Fruit fly (Drosophila melanogaster) whole organism, embryonic: ENCODE measurements around the gene wb.

Source experiments
- ATbp ChIP-seq: fragments of 200-800 bp; sonication (Bioruptor generic); optimal IDR thresholded peaks from 2 replicates; lab custom pipeline; 2017; ENCODE audit warnings: missing biosample characterization, mild to moderate bottlenecking, missing genetic modification characterization, missing genetic modification reagents
- Abd-B ChIP-seq: fragments of 200-800 bp; sonication (Bioruptor generic); optimal IDR thresholded peaks from 2 replicates; lab custom pipeline; 2018; ENCODE audit warnings: missing biosample characterization, mild to moderate bottlenecking, missing genetic modification characterization, moderate library complexity
- Asciz ChIP-seq: fragments of 200-800 bp; sonication (Bioruptor generic); optimal IDR thresholded peaks from 2 replicates; lab custom pipeline; 2017; ENCODE audit warnings: missing biosample characterization, mild to moderate bottlenecking, missing genetic modification characterization, missing genetic modification reagents
- CG10147 ChIP-seq: fragments of 200-800 bp; sonication (Bioruptor generic); optimal IDR thresholded peaks from 2 replicates; lab custom pipeline; 2019; ENCODE audit warnings: missing biosample characterization, mild to moderate bottlenecking, missing genetic modification characterization, moderate library complexity
- CG10654 ChIP-seq: fragments of 200-800 bp; sonication (Bioruptor generic); optimal IDR thresholded peaks from 2 replicates; lab custom pipeline; 2016; ENCODE audit warnings: missing biosample characterization, missing genetic modification characterization
- CG11504 ChIP-seq: fragments of 200-800 bp; sonication (Bioruptor generic); optimal IDR thresholded peaks from 3 replicates; lab custom pipeline; 2019; ENCODE audit warnings: missing biosample characterization, mild to moderate bottlenecking, missing genetic modification characterization, moderate library complexity
- CG11723 ChIP-seq: fragments of 200-800 bp; sonication (Bioruptor generic); optimal IDR thresholded peaks from 2 replicates; lab custom pipeline; 2017; ENCODE audit warnings: missing biosample characterization, mild to moderate bottlenecking, missing genetic modification characterization
- CG1233 ChIP-seq: fragments of 200-800 bp; sonication (Bioruptor generic); optimal IDR thresholded peaks from 4 replicates; lab custom pipeline; 2018; ENCODE audit warnings: missing biosample characterization, mild to moderate bottlenecking, missing genetic modification characterization
- CG13424 ChIP-seq: fragments of 200-800 bp; sonication (Bioruptor generic); optimal IDR thresholded peaks from 2 replicates; lab custom pipeline; 2019; ENCODE audit warnings: missing biosample characterization, mild to moderate bottlenecking, missing genetic modification characterization, moderate library complexity
- CG14965 ChIP-seq: fragments of 200-800 bp; sonication (Bioruptor generic); optimal IDR thresholded peaks from 2 replicates; lab custom pipeline; 2016; ENCODE audit warnings: missing biosample characterization, missing genetic modification characterization, borderline replicate concordance
- CG1602 ChIP-seq: fragments of 200-800 bp; sonication (Bioruptor generic); optimal IDR thresholded peaks from 3 replicates; lab custom pipeline; 2016; ENCODE audit warnings: missing biosample characterization, missing genetic modification characterization
- CG17829 ChIP-seq: fragments of 200-800 bp; optimal IDR thresholded peaks from 2 replicates; lab custom pipeline; 2019; ENCODE audit warnings: missing biosample characterization, mild to moderate bottlenecking, missing genetic modification characterization, moderate library complexity
- CG18764 ChIP-seq: fragments of 200-800 bp; sonication (Bioruptor generic); optimal IDR thresholded peaks from 3 replicates; lab custom pipeline; 2016; ENCODE audit warnings: missing biosample characterization, missing genetic modification characterization
- CG2678 ChIP-seq: fragments of 200-800 bp; sonication (Bioruptor generic); optimal IDR thresholded peaks from 3 replicates; lab custom pipeline; 2019; ENCODE audit warnings: missing biosample characterization, mild to moderate bottlenecking, missing genetic modification characterization, moderate library complexity
- CG30403 ChIP-seq: fragments of 200-800 bp; sonication (Bioruptor generic); optimal IDR thresholded peaks from 3 replicates; lab custom pipeline; 2016; ENCODE audit warnings: missing biosample characterization, missing genetic modification characterization
- CG3163 ChIP-seq: fragments of 200-800 bp; sonication (Bioruptor generic); optimal IDR thresholded peaks from 3 replicates; lab custom pipeline; 2016; ENCODE audit warnings: missing biosample characterization, missing genetic modification characterization
- CG4424 ChIP-seq: fragments of 200-800 bp; sonication (Bioruptor generic); optimal IDR thresholded peaks from 3 replicates; lab custom pipeline; 2016; ENCODE audit warnings: missing biosample characterization, missing genetic modification characterization
- CG6689 ChIP-seq: fragments of 200-800 bp; sonication (Bioruptor generic); IDR thresholded peaks from 2 replicates; pipeline ENCODE4 v1.3.6; 2022; ENCODE audit warnings: missing biosample characterization, missing genetic modification characterization
- CG7372 ChIP-seq: fragments of 200-800 bp; sonication (Bioruptor generic); IDR thresholded peaks from 2 replicates; pipeline ENCODE4 v1.3.6; 2022; ENCODE audit warnings: missing biosample characterization, missing genetic modification characterization
- CG7786 ChIP-seq: fragments of 200-800 bp; sonication (Bioruptor generic); optimal IDR thresholded peaks from 2 replicates; lab custom pipeline; 2016; ENCODE audit warnings: missing biosample characterization, missing genetic modification characterization
- CG7839 ChIP-seq: fragments of 200-800 bp; sonication (Bioruptor generic); optimal IDR thresholded peaks from 3 replicates; lab custom pipeline; 2018; ENCODE audit warnings: missing biosample characterization, mild to moderate bottlenecking, missing genetic modification characterization, moderate library complexity
- CG8290 ChIP-seq, 3 experiments: fragments of 200-800 bp; sonication (Bioruptor generic); optimal IDR thresholded peaks; 2 replicates each; lab custom pipeline; 2016 to 2019; ENCODE audit warnings: missing biosample characterization in 3 of 3, missing genetic modification characterization in 3 of 3, mild to moderate bottlenecking in 2 of 3, moderate library complexity in 1 of 3
- CG8924 ChIP-seq: fragments of 200-800 bp; optimal IDR thresholded peaks from 3 replicates; lab custom pipeline; 2019; ENCODE audit warnings: missing biosample characterization, mild to moderate bottlenecking, missing genetic modification characterization, moderate library complexity
- CG9817 ChIP-seq: fragments of 200-800 bp; sonication (Bioruptor generic); optimal IDR thresholded peaks from 2 replicates; lab custom pipeline; 2018; ENCODE audit warnings: missing biosample characterization, mild to moderate bottlenecking, missing genetic modification characterization, moderate library complexity
- CoRest ChIP-seq: fragments of 200-800 bp; sonication (Bioruptor generic); optimal IDR thresholded peaks from 3 replicates; lab custom pipeline; 2018; ENCODE audit warnings: missing biosample characterization, mild to moderate bottlenecking, missing genetic modification characterization, moderate library complexity
- Drgx ChIP-seq: fragments of 200-800 bp; sonication (Bioruptor generic); IDR thresholded peaks from 2 replicates; pipeline ENCODE4 v1.3.6; 2022; ENCODE audit warnings: missing biosample characterization, missing genetic modification characterization
- Fer3 ChIP-seq: fragments of 200-800 bp; sonication (Bioruptor generic); optimal IDR thresholded peaks from 2 replicates; lab custom pipeline; 2018; ENCODE audit warnings: missing biosample characterization, mild to moderate bottlenecking, missing genetic modification characterization, moderate library complexity
- HLH3B ChIP-seq: fragments of 200-800 bp; sonication (Bioruptor generic); IDR thresholded peaks from 2 replicates; pipeline ENCODE4 v1.3.6; 2022; ENCODE audit warnings: missing biosample characterization, missing genetic modification characterization
- HmgZ ChIP-seq: fragments of 200-800 bp; sonication (Bioruptor generic); optimal IDR thresholded peaks from 2 replicates; lab custom pipeline; 2018; ENCODE audit warnings: missing biosample characterization, mild to moderate bottlenecking, missing genetic modification characterization
- Hr51 ChIP-seq, 2 experiments: fragments of 200-800 bp; sonication (Bioruptor generic); optimal IDR thresholded peaks; 2 replicates in 1 of 2; 3 replicates in 1 of 2; lab custom pipeline; 2016 to 2018; ENCODE audit warnings: missing biosample characterization in 2 of 2, missing genetic modification characterization in 2 of 2, mild to moderate bottlenecking in 1 of 2, moderate library complexity in 1 of 2
- Oli ChIP-seq: fragments of 200-800 bp; sonication (Bioruptor generic); optimal IDR thresholded peaks from 2 replicates; lab custom pipeline; 2018; ENCODE audit warnings: missing biosample characterization, mild to moderate bottlenecking, missing genetic modification characterization, moderate library complexity
- Opbp ChIP-seq: fragments of 200-800 bp; sonication (Bioruptor generic); IDR thresholded peaks from 3 replicates; pipeline ENCODE4 v1.3.6; 2022; ENCODE audit warnings: missing biosample characterization, missing genetic modification characterization; ENCODE audit not compliant: partially characterized antibody
- Xbp1 ChIP-seq: fragments of 200-800 bp; sonication (Bioruptor generic); optimal IDR thresholded peaks from 3 replicates; lab custom pipeline; 2016; ENCODE audit warnings: missing biosample characterization, mild to moderate bottlenecking, missing genetic modification characterization
- Xrp1 ChIP-seq: fragments of 200-800 bp; sonication (Bioruptor generic); IDR thresholded peaks from 2 replicates; pipeline ENCODE4 v1.3.6; 2022; ENCODE audit warnings: missing biosample characterization, missing genetic modification characterization
- bowl ChIP-seq: fragments of 200-800 bp; sonication (Bioruptor generic); IDR thresholded peaks from 2 replicates; pipeline ENCODE4 v1.3.6; 2022; ENCODE audit warnings: missing biosample characterization, missing genetic modification characterization
- bsh ChIP-seq, 2 experiments: fragments of 200-800 bp; sonication (Bioruptor generic); optimal IDR thresholded peaks; 2 replicates each; lab custom pipeline; 2017 to 2018; ENCODE audit warnings: mild to moderate bottlenecking in 2 of 2, missing biosample characterization in 2 of 2, missing genetic modification characterization in 2 of 2, moderate library complexity in 1 of 2
- dmrt99B ChIP-seq: fragments of 200-800 bp; sonication (Bioruptor generic); optimal IDR thresholded peaks from 2 replicates; lab custom pipeline; 2018; ENCODE audit warnings: missing biosample characterization, mild to moderate bottlenecking, missing genetic modification characterization, moderate library complexity
- gem ChIP-seq: fragments of 200-800 bp; sonication (Bioruptor generic); optimal IDR thresholded peaks from 2 replicates; lab custom pipeline; 2019; ENCODE audit warnings: missing biosample characterization, mild to moderate bottlenecking, missing genetic modification characterization, moderate library complexity
- hkb ChIP-seq, 2 experiments: fragments of 200-800 bp in 1 of 2; fragments of >200 bp in 1 of 2; sonication (Bioruptor generic) in 1 of 2; IDR thresholded peaks in 1 of 2; optimal IDR thresholded peaks in 1 of 2; 2 replicates each; pipeline versions ENCODE4 v1.3.6 to Lab custom; 2017 to 2022; ENCODE audit warnings: missing biosample characterization in 1 of 2, missing genetic modification characterization in 1 of 2
- lola ChIP-seq, 3 experiments: fragments of >200 bp in 2 of 3; fragments of 200-800 bp in 1 of 3; sonication (Bioruptor generic) in 1 of 3; optimal IDR thresholded peaks; 2 replicates each; lab custom pipeline; 2017 to 2019; ENCODE audit warnings: missing biosample characterization in 3 of 3, missing genetic modification characterization in 3 of 3, mild to moderate bottlenecking in 1 of 3, moderate library complexity in 1 of 3
- nerfin-1 ChIP-seq: fragments of 200-800 bp; sonication (Bioruptor generic); optimal IDR thresholded peaks from 3 replicates; lab custom pipeline; 2019; ENCODE audit warnings: missing biosample characterization, mild to moderate bottlenecking, missing genetic modification characterization, moderate library complexity
- nmo ChIP-seq: fragments of 200-800 bp; sonication (Bioruptor generic); optimal IDR thresholded peaks from 2 replicates; lab custom pipeline; 2018; ENCODE audit warnings: missing biosample characterization, mild to moderate bottlenecking, missing genetic modification characterization, moderate library complexity
- odd ChIP-seq: fragments of 200-800 bp; sonication (Bioruptor generic); optimal IDR thresholded peaks from 2 replicates; lab custom pipeline; 2017; ENCODE audit warnings: missing biosample characterization, mild to moderate bottlenecking, missing genetic modification characterization
- sd ChIP-seq: fragments of 200-800 bp; sonication (Bioruptor generic); optimal IDR thresholded peaks from 3 replicates; lab custom pipeline; 2018; ENCODE audit warnings: missing biosample characterization, mild to moderate bottlenecking, missing genetic modification characterization, moderate library complexity
- sens ChIP-seq: fragments of 200-800 bp; sonication (Bioruptor generic); peaks from one replicate; lab custom pipeline; 2016; ENCODE audit warnings: missing biosample characterization, missing genetic modification characterization
- slbo ChIP-seq: fragments of 200-800 bp; sonication (Bioruptor generic); IDR thresholded peaks from 2 replicates; pipeline ENCODE4 v1.3.6; 2022; ENCODE audit warnings: missing biosample characterization, missing genetic modification characterization
- trem ChIP-seq: fragments of 200-800 bp; optimal IDR thresholded peaks from 3 replicates; lab custom pipeline; 2019; ENCODE audit warnings: missing biosample characterization, mild to moderate bottlenecking, missing genetic modification characterization, moderate library complexity

The wb gene

dm6 chr2L:14252271-14252870 lies 10.5 kb upstream of the wb start (continued):
- TF ChIP-seq trem (tag; lab: Kevin White, UChicago) (peak; percentile 3), Xrp1 (GFP tag; lab: Robert Waterston, UW) (peak; percentile 56; the same call in 1 of the 2 replicates), ATbp (GFP tag; lab: Kevin White, UChicago) (no peak), nmo (GFP tag; lab: Kevin White, UChicago) (peak; percentile 56), CG14965 (GFP tag; lab: Kevin White, UChicago) (no peak), CG6689 (GFP tag; lab: Robert Waterston, UW) (peak; percentile 62), Hr51 (GFP tag; optimal IDR thresholded peaks at IDR 0.05; lab: Kevin White, UChicago) (peak in 1 of 2 experiments; percentile 69), CG8290 (GFP tag; optimal IDR thresholded peaks at IDR 0.05; lab: Kevin White, UChicago) (peak; percentile 32), CG8290 (tag; optimal IDR thresholded peaks at IDR 0.05; lab: Kevin White, UChicago) (no peak), Oli (tag; lab: Kevin White, UChicago) (peak; percentile 33), odd (GFP tag; lab: Kevin White, UChicago) (no peak), CG13424 (tag; lab: Kevin White, UChicago) (peak; percentile 51), Xbp1 (peak; percentile 27), CG7786 (GFP tag; lab: Kevin White, UChicago) (no peak), Abd-B (peak; percentile 56), slbo (GFP tag; lab: Robert Waterston, UW) (peak; percentile 57; the same call in 1 of the 2 replicates), CoRest (peak; percentile 50), CG7839 (tag; lab: Kevin White, UChicago) (peak; percentile 65), sens (GFP tag; lab: Kevin White, UChicago) (peak; percentile 77), CG1602 (GFP tag; lab: Kevin White, UChicago) (peak; percentile 14), nerfin-1 (tag; lab: Kevin White, UChicago) (peak; percentile 7), hkb (optimal IDR thresholded peaks at IDR 0.05; lab: Kevin White, UChicago) (no peak), hkb (GFP tag; IDR thresholded peaks at IDR 0.05; lab: Robert Waterston, UW) (peak; percentile 33; the same call in 1 of the 2 replicates), gem (tag; lab: Kevin White, UChicago) (peak; percentile 77), CG11504 (peak; percentile 57), CG2678 (no peak), bowl (no peak), lola (GFP tag; optimal IDR thresholded peaks at IDR 0.05; lab: Kevin White, UChicago) (peak in 1 of 3 experiments; percentile 4), CG3163 (GFP tag; lab: Kevin White, UChicago) (no peak), bsh (GFP tag; optimal IDR thresholded peaks at IDR 0.05; lab: Kevin White, UChicago) (peak in 1 of 2 experiments; percentile 56), CG4424 (peak; percentile 32), CG9817 (peak; percentile 9), CG8924 (tag; lab: Kevin White, UChicago) (peak; percentile 14), sd (tag; lab: Kevin White, UChicago) (peak; percentile 62), HmgZ (tag; lab: Kevin White, UChicago) (no peak), CG30403 (GFP tag; lab: Kevin White, UChicago) (peak; percentile 42), Asciz (GFP tag; lab: Kevin White, UChicago) (peak; percentile 6), CG1233 (peak; percentile 27), CG10654 (GFP tag; lab: Kevin White, UChicago) (peak; percentile 10), CG7372 (no peak), CG10147 (GFP tag; lab: Kevin White, UChicago) (peak; percentile 26), Fer3 (tag; lab: Kevin White, UChicago) (peak; percentile 37), CG11723 (no peak), CG17829 (tag; lab: Kevin White, UChicago) (peak; percentile 55), Opbp (GFP tag; lab: Robert Waterston, UW) (no peak), HLH3B (no peak), dmrt99B (tag; lab: Kevin White, UChicago) (peak; percentile 62), CG18764 (GFP tag; lab: Kevin White, UChicago) (peak; percentile 12), Drgx (GFP tag; lab: Robert Waterston, UW) (0 out of 2 replicates have a peak, but pooled peaks have one; percentile 12)
